Worm (Caenorhabditis elegans) whole organism, mixed stage, embryonic: ENCODE data around the gene C42D4.3.

Experiments
- M03D4.4 ChIP-seq: sonication (generic microtip); optimal IDR thresholded peaks from 2 replicates; lab custom pipeline; 2017; ENCODE audit warnings: mild to moderate bottlenecking, missing genetic modification characterization, missing compliant biosample characterization
- bed-3 ChIP-seq: fragments of 200-800 bp; sonication (Bioruptor generic); optimal IDR thresholded peaks from 3 replicates; lab custom pipeline; 2018; ENCODE audit warnings: mild to moderate bottlenecking, missing genetic modification characterization, moderate library complexity, missing compliant biosample characterization
- blmp-1 ChIP-seq: fragments of 150-350 bp; optimal IDR thresholded peaks from 2 replicates; lab custom pipeline; 2014; ENCODE audit warnings: missing biosample characterization, missing genetic modification characterization
- ceh-39 ChIP-seq: fragments of 150-350 bp; optimal IDR thresholded peaks from 2 replicates; lab custom pipeline; 2014; ENCODE audit warnings: missing biosample characterization, missing genetic modification characterization
- ceh-43 ChIP-seq: fragments of 200-800 bp; sonication (Bioruptor generic); optimal IDR thresholded peaks from 2 replicates; lab custom pipeline; 2018; ENCODE audit warnings: mild to moderate bottlenecking, missing genetic modification characterization, moderate library complexity, missing compliant biosample characterization
- ceh-83 ChIP-seq: fragments of 200-800 bp; sonication (Bioruptor generic); optimal IDR thresholded peaks from 2 replicates; lab custom pipeline; 2018; ENCODE audit warnings: mild to moderate bottlenecking, missing genetic modification characterization, missing compliant biosample characterization
- ces-1 ChIP-seq: fragments of 150-350 bp; optimal IDR thresholded peaks from 2 replicates; lab custom pipeline; 2014; ENCODE audit warnings: missing biosample characterization, missing genetic modification reagents, missing genetic modification characterization
- cnd-1 ChIP-seq: fragments of 200-800 bp; sonication (Bioruptor generic); optimal IDR thresholded peaks from 2 replicates; lab custom pipeline; 2018; ENCODE audit warnings: mild to moderate bottlenecking, missing genetic modification characterization, missing compliant biosample characterization
- drap-1 ChIP-seq: fragments of 200-800 bp; sonication (Bioruptor generic); optimal IDR thresholded peaks from 3 replicates; lab custom pipeline; 2018; ENCODE audit warnings: mild to moderate bottlenecking, missing genetic modification characterization, missing compliant biosample characterization
- elt-1 ChIP-seq: sonication (generic microtip); optimal IDR thresholded peaks from 2 replicates; lab custom pipeline; 2017; ENCODE audit warnings: missing genetic modification characterization, mild to moderate bottlenecking, missing compliant biosample characterization, antibody characterized with exemption, moderate library complexity, borderline replicate concordance; ENCODE audit not compliant: insufficient read depth
- elt-3 ChIP-seq: fragments of 150-350 bp; optimal IDR thresholded peaks from 2 replicates; lab custom pipeline; 2014; ENCODE audit warnings: missing biosample characterization, missing genetic modification characterization
- flh-1 ChIP-seq: fragments of 200-800 bp; sonication (Bioruptor generic); optimal IDR thresholded peaks from 2 replicates; lab custom pipeline; 2018; ENCODE audit warnings: mild to moderate bottlenecking, missing genetic modification characterization, moderate library complexity, missing compliant biosample characterization
- ham-2 ChIP-seq: fragments of 200-800 bp; sonication (Bioruptor generic); optimal IDR thresholded peaks from 2 replicates; lab custom pipeline; 2018; ENCODE audit warnings: mild to moderate bottlenecking, missing genetic modification characterization, missing compliant biosample characterization
- hlh-1 ChIP-seq: fragments of 150-350 bp; optimal IDR thresholded peaks from 2 replicates; lab custom pipeline; 2014; ENCODE audit warnings: missing biosample characterization, missing genetic modification reagents, missing genetic modification characterization
- lin-13 ChIP-seq: fragments of 150-350 bp; optimal IDR thresholded peaks from 2 replicates; lab custom pipeline; 2014; ENCODE audit warnings: missing biosample characterization, missing genetic modification characterization
- lin-32 ChIP-seq: fragments of 200-800 bp; sonication (Bioruptor generic); optimal IDR thresholded peaks from 2 replicates; lab custom pipeline; 2018; ENCODE audit warnings: mild to moderate bottlenecking, missing genetic modification characterization, missing compliant biosample characterization
- lsy-2 ChIP-seq: fragments of 150-350 bp; optimal IDR thresholded peaks from 2 replicates; lab custom pipeline; 2014; ENCODE audit warnings: missing biosample characterization, missing genetic modification characterization
- mep-1 ChIP-seq: fragments of 150-350 bp; optimal IDR thresholded peaks from 2 replicates; lab custom pipeline; 2017; ENCODE audit warnings: missing biosample characterization, missing genetic modification reagents, missing genetic modification characterization, inconsistent platforms
- mls-2 ChIP-seq: sonication (generic microtip); optimal IDR thresholded peaks from 2 replicates; lab custom pipeline; 2016; ENCODE audit warnings: mild to moderate bottlenecking, missing genetic modification characterization, moderate library complexity, missing compliant biosample characterization
- nhr-12 ChIP-seq: fragments of 150-350 bp; optimal IDR thresholded peaks from 2 replicates; lab custom pipeline; 2014; ENCODE audit warnings: missing biosample characterization, missing genetic modification characterization
- nhr-2 ChIP-seq: fragments of 150-350 bp; optimal IDR thresholded peaks from 2 replicates; lab custom pipeline; 2014; ENCODE audit warnings: missing biosample characterization, missing genetic modification characterization
- nhr-28 ChIP-seq: fragments of 150-350 bp; optimal IDR thresholded peaks from 2 replicates; lab custom pipeline; 2014; ENCODE audit warnings: missing biosample characterization, missing genetic modification characterization
- nhr-76 ChIP-seq: sonication (generic microtip); optimal IDR thresholded peaks from 2 replicates; lab custom pipeline; 2017; ENCODE audit warnings: missing biosample characterization, missing genetic modification characterization
- pha-4 ChIP-seq: fragments of 150-350 bp; optimal IDR thresholded peaks from 2 replicates; lab custom pipeline; 2018; ENCODE audit warnings: missing biosample characterization, missing genetic modification reagents, missing genetic modification characterization
- sem-2 ChIP-seq: fragments of 200-800 bp; sonication (Bioruptor generic); optimal IDR thresholded peaks from 2 replicates; lab custom pipeline; 2018; ENCODE audit warnings: mild to moderate bottlenecking, missing genetic modification characterization, missing compliant biosample characterization
- snpc-4 ChIP-seq: fragments of 150-350 bp; optimal IDR thresholded peaks from 2 replicates; lab custom pipeline; 2014; ENCODE audit warnings: missing biosample characterization, missing genetic modification characterization
- sptf-1 ChIP-seq: sonication (generic microtip); optimal IDR thresholded peaks from 2 replicates; lab custom pipeline; 2017; ENCODE audit warnings: mild to moderate bottlenecking, missing genetic modification characterization, moderate library complexity, missing compliant biosample characterization
- tbx-8 ChIP-seq: fragments of 200-800 bp; sonication (Bioruptor generic); optimal IDR thresholded peaks from 2 replicates; lab custom pipeline; 2018; ENCODE audit warnings: mild to moderate bottlenecking, missing genetic modification characterization, moderate library complexity, missing compliant biosample characterization
- unc-120 ChIP-seq: sonication (generic microtip); optimal IDR thresholded peaks from 2 replicates; lab custom pipeline; 2017; ENCODE audit warnings: missing genetic modification characterization, missing compliant biosample characterization; ENCODE audit not compliant: poor library complexity, severe bottlenecking
- unc-39 ChIP-seq: fragments of 150-350 bp; optimal IDR thresholded peaks from 2 replicates; lab custom pipeline; 2014; ENCODE audit warnings: missing biosample characterization, missing genetic modification characterization
- unc-62 ChIP-seq: fragments of 150-350 bp; optimal IDR thresholded peaks from 2 replicates; lab custom pipeline; 2014; ENCODE audit warnings: missing biosample characterization, missing genetic modification reagents, missing genetic modification characterization
- ztf-11 ChIP-seq: fragments of 150-350 bp; optimal IDR thresholded peaks from 2 replicates; lab custom pipeline; 2014; ENCODE audit warnings: missing biosample characterization, missing genetic modification characterization

C42D4.3 gene

DNA sequence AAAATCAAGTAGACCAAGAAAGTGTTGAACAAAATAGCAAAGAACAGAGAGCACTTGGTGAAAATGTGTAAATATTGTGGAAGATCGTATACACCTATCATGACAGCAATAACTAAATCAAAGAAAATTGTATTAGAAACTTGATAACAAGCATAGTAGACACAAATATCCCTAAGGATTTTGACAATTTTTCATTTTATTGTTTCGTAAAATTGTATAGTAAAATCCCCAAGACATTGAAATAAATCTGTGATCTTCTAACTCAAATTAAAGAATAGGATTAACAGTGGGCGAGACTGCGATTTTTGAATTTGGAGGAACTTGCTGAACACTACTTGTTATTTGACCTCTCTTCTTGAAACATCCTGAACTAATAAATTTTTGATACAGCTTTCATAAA is 7.8 kb upstream of the C42D4.3 start, which contains the start of gene str-220:
TSS of gene str-220 (minus strand) at position 101 of the 400 bp plus-strand sequence.
- no peak for TF ChIP-seq nhr-76 (tag; lab: Kevin White, UChicago)
- no peak for TF ChIP-seq unc-62 (GFP tag; lab: Kevin White, UChicago)
- TF ChIP-seq ces-1 (GFP tag; lab: Kevin White, UChicago), result no peak
- TF ChIP-seq nhr-28 (tag; lab: Kevin White, UChicago), result no peak

DNA sequence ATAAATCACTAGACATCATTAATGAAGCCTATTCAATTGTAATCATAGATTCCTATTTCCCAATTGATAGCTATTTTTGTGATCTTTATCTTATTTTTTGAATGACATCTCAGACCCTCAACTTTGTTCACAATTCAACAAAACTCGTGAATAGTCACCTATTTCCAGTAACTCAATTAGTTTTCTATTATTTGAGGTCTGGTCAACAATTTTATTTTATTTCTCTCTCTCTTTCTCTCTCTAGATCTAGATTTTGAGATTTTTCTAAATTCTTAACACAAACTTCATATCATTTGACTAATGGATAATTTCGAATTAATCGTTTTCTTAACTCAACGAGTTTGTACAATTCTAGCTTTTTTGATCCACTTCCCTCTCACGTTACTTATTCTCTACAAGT is 5.5 kb upstream of the C42D4.3 start, which contains the start of gene str-1:
TSS of gene str-1 (plus strand) at position 301 of the 400 bp plus-strand sequence.
- TF ChIP-seq lin-13 (tag; lab: Kevin White, UChicago) (no peak), flh-1 (no peak), pha-4 (tag; lab: Kevin White, UChicago) (no peak), bed-3 (GFP tag; lab: Kevin White, UChicago) (no peak), ceh-39 (no peak), mep-1 (tag; lab: Kevin White, UChicago) (no peak), lin-32 (GFP tag; lab: Kevin White, UChicago) (no peak), blmp-1 (tag; lab: Kevin White, UChicago) (no peak), ham-2 (no peak), sptf-1 (tag; lab: Kevin White, UChicago) (no peak), unc-62 (GFP tag; lab: Kevin White, UChicago) (no peak), ceh-43 (GFP tag; lab: Kevin White, UChicago) (no peak), unc-120 (tag; lab: Kevin White, UChicago) (no peak)

DNA sequence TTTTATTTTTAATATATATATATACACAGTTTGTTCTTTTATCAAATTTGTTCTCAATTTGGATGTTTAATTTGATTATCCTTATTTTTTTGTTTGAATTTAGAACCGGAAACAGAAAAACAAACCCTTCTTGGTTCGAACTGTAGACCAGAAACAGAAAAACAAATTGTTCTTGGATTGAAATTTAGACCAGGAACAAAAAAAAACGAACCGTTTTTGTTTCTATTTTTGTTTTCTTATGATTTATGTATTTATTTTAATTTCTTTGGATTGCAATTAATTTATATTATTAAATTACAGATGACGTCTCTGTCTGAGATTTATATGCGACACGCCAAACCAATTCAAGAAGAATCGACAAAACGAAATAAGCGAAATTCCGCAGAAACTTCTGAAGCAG is 3.7 kb upstream of the C42D4.3 start, which contains the start of gene C42D4.19:
TSS of gene C42D4.19 (plus strand) at position 301 of the 400 bp plus-strand sequence.
- no peak for TF ChIP-seq mep-1 (tag; lab: Kevin White, UChicago)
- TF ChIP-seq flh-1, result no peak
- no peak for TF ChIP-seq lin-13 (tag; lab: Kevin White, UChicago)
- TF ChIP-seq elt-3 (tag; lab: Kevin White, UChicago), result no peak
- TF ChIP-seq nhr-28 (tag; lab: Kevin White, UChicago), result no peak
- no peak for TF ChIP-seq unc-62 (GFP tag; lab: Kevin White, UChicago)
- no peak for TF ChIP-seq ceh-83
- no peak for TF ChIP-seq snpc-4 (tag; lab: Kevin White, UChicago)

DNA sequence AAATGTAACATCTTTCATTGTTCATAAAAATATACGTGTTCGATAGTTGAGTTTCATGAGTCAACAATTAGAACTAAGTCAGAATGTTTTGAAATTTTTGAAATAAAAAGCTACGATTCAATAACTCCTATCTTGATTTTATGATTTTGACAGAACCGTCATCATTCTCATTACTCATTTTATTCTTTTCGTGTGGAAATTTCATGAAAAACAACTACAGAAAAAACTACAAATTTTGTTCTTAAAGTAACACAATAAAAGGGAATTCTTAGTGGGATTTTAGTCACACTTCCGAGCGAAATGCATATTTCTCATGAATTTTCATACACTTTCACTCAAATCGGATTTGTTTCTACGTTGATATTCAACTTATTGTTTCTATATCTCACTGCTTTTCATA is 2.2 kb upstream of the C42D4.3 start, which contains the start of gene str-44:
TSS of gene str-44 (plus strand) at position 301 of the 400 bp plus-strand sequence.
- TF ChIP-seq sptf-1 (tag; lab: Kevin White, UChicago), result no peak
- no peak for TF ChIP-seq ces-1 (GFP tag; lab: Kevin White, UChicago)
- TF ChIP-seq nhr-2 (tag; lab: Kevin White, UChicago), result no peak
- TF ChIP-seq lin-13 (tag; lab: Kevin White, UChicago), result no peak
- TF ChIP-seq pha-4 (tag; lab: Kevin White, UChicago), result no peak
- TF ChIP-seq hlh-1 (tag; lab: Kevin White, UChicago), result no peak
- TF ChIP-seq drap-1 (GFP tag; lab: Kevin White, UChicago), result no peak
- TF ChIP-seq ceh-83, result no peak
- no peak for TF ChIP-seq tbx-8
- TF ChIP-seq nhr-76 (tag; lab: Kevin White, UChicago), result no peak
- no peak for TF ChIP-seq elt-1 (tag; lab: Kevin White, UChicago)
- no peak for TF ChIP-seq blmp-1 (tag; lab: Kevin White, UChicago)
- no peak for TF ChIP-seq nhr-12 (tag; lab: Kevin White, UChicago)
- no peak for TF ChIP-seq ceh-39
- no peak for TF ChIP-seq lsy-2 (tag; lab: Kevin White, UChicago)
- no peak for TF ChIP-seq unc-39 (tag; lab: Kevin White, UChicago)
- no peak for TF ChIP-seq M03D4.4 (tag; lab: Kevin White, UChicago)
- TF ChIP-seq cnd-1, result no peak

DNA sequence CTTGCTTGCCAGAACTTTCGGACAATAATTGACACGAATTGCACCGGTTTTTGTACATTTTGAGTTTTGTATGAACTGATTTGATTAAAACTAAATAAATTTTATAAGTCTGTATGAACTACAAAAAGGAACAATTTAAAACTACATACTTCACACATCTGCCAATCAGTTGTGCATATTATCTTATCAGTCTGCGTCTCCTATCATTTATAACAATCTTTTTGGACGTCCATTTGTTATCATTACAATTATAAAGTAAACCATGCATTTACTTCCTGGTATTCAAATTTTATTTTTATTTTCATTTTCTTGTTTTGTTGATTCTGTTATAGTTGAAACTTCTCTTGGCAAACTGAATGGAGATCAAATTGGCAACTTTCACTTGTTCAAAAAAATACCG is 1.3 kb downstream of the C42D4.3 start, which contains the start of gene cest-10:
TSS of gene cest-10 (plus strand) at position 254 of the 400 bp plus-strand sequence.
- TF ChIP-seq cnd-1, result no peak
- TF ChIP-seq nhr-76 (tag; lab: Kevin White, UChicago), result no peak
- TF ChIP-seq unc-39 (tag; lab: Kevin White, UChicago), result no peak
- no peak for TF ChIP-seq mls-2
- TF ChIP-seq ztf-11 (tag; lab: Kevin White, UChicago), result no peak
- TF ChIP-seq hlh-1 (tag; lab: Kevin White, UChicago), result no peak
- no peak for TF ChIP-seq unc-120 (tag; lab: Kevin White, UChicago)
- TF ChIP-seq flh-1, result no peak
- TF ChIP-seq M03D4.4 (tag; lab: Kevin White, UChicago), result no peak
- TF ChIP-seq elt-3 (tag; lab: Kevin White, UChicago), result no peak
- TF ChIP-seq ceh-39, result no peak
- TF ChIP-seq nhr-28 (tag; lab: Kevin White, UChicago), result no peak
- no peak for TF ChIP-seq sem-2 (GFP tag; lab: Kevin White, UChicago)
